Fruit fly (Drosophila melanogaster): ENCODE measurements around the gene sav.

sav gene

DNA sequence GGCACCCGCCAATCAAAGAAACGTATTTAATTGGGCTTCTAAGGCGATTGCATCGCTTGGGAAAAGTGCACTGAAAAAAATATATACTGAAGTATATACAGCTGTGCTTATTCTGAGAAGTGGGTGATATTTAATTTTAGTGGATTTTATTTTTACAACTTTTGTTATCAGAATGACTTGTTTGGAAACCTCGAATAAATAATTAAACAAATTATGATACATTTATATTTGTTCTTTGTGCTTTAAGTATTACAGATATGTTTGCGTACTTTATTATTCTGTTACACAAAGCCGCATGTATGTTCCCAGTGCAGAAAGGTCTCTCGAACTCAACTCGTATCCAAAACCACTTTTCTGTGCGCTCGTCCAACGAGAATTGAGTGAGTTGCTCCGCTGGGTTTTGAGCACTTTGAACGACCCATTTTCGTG, 12.4 kb downstream of the sav start (continued):
- TF ChIP-seq CG11085 (GFP tag; IDR thresholded peaks at IDR 0.05) (no peak), lola (GFP tag; optimal IDR thresholded peaks at IDR 0.05) (peak in 1 of 3 experiments; percentile 56), Lim3 (GFP tag; IDR thresholded peaks at IDR 0.05) (0 out of 2 replicates have a peak, but pooled peaks have one; percentile 22), CG12391 (tag; optimal IDR thresholded peaks at IDR 0.05) (peak; percentile 81), Ptx1 (GFP tag; IDR thresholded peaks at IDR 0.05) (peak; percentile 76), HHEX (GFP tag; optimal IDR thresholded peaks at IDR 0.05) (peak; percentile 58), CG7556 (GFP tag; optimal IDR thresholded peaks at IDR 0.05) (peak; percentile 84), crol (GFP tag; IDR thresholded peaks at IDR 0.05) (no peak), CG31365 (tag; optimal IDR thresholded peaks at IDR 0.05) (no peak), pros (GFP tag; optimal IDR thresholded peaks at IDR 0.05) (peak; percentile 84), lbe (GFP tag; optimal IDR thresholded peaks at IDR 0.05) (peak; percentile 33), gce (GFP tag; IDR thresholded peaks at IDR 0.05) (no peak), pfk (GFP tag; optimal IDR thresholded peaks at IDR 0.05) (no peak), D19B (GFP tag; optimal IDR thresholded peaks at IDR 0.05) (peak; percentile 34), CG16813 (GFP tag; IDR thresholded peaks at IDR 0.05; ENCODE audit: partially characterized antibody) (no peak), cas (GFP tag; IDR thresholded peaks at IDR 0.05) (no peak), CG14667 (GFP tag; IDR thresholded peaks at IDR 0.05) (peak; percentile 43; the same call in 1 of the 2 replicates), CG1603 (tag; optimal IDR thresholded peaks at IDR 0.05) (peak; percentile 58), Hey (tag; optimal IDR thresholded peaks at IDR 0.05) (no peak), CG6175 (GFP tag; IDR thresholded peaks at IDR 0.05) (no peak), stc (GFP tag; IDR thresholded peaks at IDR 0.05) (no peak; the same call in none of the 2 replicates), Meics (GFP tag; optimal IDR thresholded peaks at IDR 0.05) (peak; percentile 72), gem (tag; optimal IDR thresholded peaks at IDR 0.05) (peak; percentile 90), CG7271 (tag; optimal IDR thresholded peaks at IDR 0.05) (no peak), CG15073 (GFP tag; optimal IDR thresholded peaks at IDR 0.05) (no peak), CG17568 (GFP tag; optimal IDR thresholded peaks at IDR 0.05) (peak; percentile 41), repo (GFP tag; optimal IDR thresholded peaks at IDR 0.05) (peak; percentile 14), crc (GFP tag; optimal IDR thresholded peaks at IDR 0.05) (no peak), CG13296 (GFP tag; optimal IDR thresholded peaks at IDR 0.05) (peak; percentile 81), lov (optimal IDR thresholded peaks at IDR 0.05) (no peak), lov (GFP tag; IDR thresholded peaks at IDR 0.05) (no peak), CG12659 (GFP tag; optimal IDR thresholded peaks at IDR 0.05) (peak; percentile 77), CG18599 (GFP tag; optimal IDR thresholded peaks at IDR 0.05) (peak; percentile 64), CG3995 (GFP tag; optimal IDR thresholded peaks at IDR 0.05) (no peak), CG9817 (tag; optimal IDR thresholded peaks at IDR 0.05) (peak; percentile 63), Max (GFP tag; optimal IDR thresholded peaks at IDR 0.05) (peak; percentile 53), klu (GFP tag; IDR thresholded peaks at IDR 0.05) (peak; percentile 35; the same call in 1 of the 2 replicates), CG32532 (GFP tag; IDR thresholded peaks at IDR 0.05) (peak; percentile 60), eyg (GFP tag; optimal IDR thresholded peaks at IDR 0.05) (peak; percentile 26), CG30431 (GFP tag; optimal IDR thresholded peaks at IDR 0.05) (peak; percentile 37), Atf3 (GFP tag; optimal IDR thresholded peaks at IDR 0.05) (peak; percentile 25), sna (GFP tag; IDR thresholded peaks at IDR 0.05; ENCODE audit: partially characterized antibody) (no peak), Mes4 (GFP tag; optimal IDR thresholded peaks at IDR 0.05) (peak; percentile 21), tin (GFP tag; optimal IDR thresholded peaks at IDR 0.05) (peak; percentile 66), Dbx (GFP tag; IDR thresholded peaks at IDR 0.05) (no peak), abd-A (tag; optimal IDR thresholded peaks at IDR 0.05) (no peak), CG14710 (tag; optimal IDR thresholded peaks at IDR 0.05) (peak; percentile 74), CG10209 (GFP tag; optimal IDR thresholded peaks at IDR 0.05) (peak; percentile 74), fd3F (GFP tag; optimal IDR thresholded peaks at IDR 0.05) (peak; percentile 79), Sin3A (optimal IDR thresholded peaks at IDR 0.05) (no peak), CG4404 (GFP tag; IDR thresholded peaks at IDR 0.05) (0 out of 2 replicates have a peak, but pooled peaks have one; percentile 23)
